Fruit fly (Drosophila melanogaster) S2 (cell line): ENCODE measurements around the gene CG7173.

ENCODE experiments used
- CG8478 ChIP-seq: fragments of >200 bp; optimal IDR thresholded peaks from 2 replicates; lab custom pipeline; 2018
- CTCF ChIP-seq, 2 experiments: fragments of >200 bp; optimal IDR thresholded peaks; 2 replicates each; lab custom pipeline; 2018

CG7173 gene

DNA sequence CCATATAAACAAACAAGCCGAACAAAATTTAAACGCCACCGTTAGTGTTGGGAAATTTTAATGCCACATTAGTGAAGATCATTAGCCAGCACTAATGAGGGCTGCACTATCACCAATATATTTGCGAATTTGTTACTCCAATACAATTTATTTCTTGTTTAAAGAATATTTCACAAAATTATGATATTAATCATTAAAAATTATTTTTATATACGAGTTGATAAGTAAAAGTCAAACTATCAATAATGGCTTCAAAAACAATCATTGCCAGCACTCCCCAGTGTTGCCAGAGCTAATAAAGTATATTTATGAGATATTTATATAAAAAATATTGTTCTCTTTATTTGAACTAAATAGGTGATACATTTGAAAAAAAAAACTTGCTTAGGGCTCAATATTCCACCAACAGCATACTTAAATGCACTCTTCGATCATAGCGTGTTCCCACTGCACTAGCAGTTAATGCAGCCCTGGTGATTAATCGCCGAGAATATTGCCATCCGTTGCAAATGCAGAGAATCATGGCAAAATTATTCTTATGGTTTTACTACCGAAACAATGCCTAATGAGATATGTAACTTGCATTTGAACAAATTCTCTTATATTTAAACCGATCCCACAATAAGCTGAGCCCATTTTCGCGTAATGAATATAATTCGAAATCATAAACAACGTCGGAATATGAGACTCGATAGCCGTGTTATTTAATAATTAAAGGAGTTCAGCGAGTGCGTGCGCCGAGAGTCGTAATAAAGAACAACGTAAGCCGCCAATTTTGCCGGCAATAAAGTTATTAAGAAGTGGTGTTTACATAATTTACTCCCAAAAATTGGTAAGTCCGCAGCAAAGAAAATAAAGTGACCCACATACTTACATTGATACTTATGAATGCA, 42.0 kb downstream of the CG7173 start, which contains the start of the genes SAK and Cdk12:
Gene SAK, minus strand, starts transcription at position 65 of the 893 bp plus-strand sequence.
Gene Cdk12, plus strand, starts transcription at position 484 of the 893 bp plus-strand sequence.
- TF ChIP-seq CG8478 (lab: Kevin White, UChicago) (no peak), CTCF (optimal IDR thresholded peaks at IDR 0.05; lab: Kevin White, UChicago) (no peak)

DNA sequence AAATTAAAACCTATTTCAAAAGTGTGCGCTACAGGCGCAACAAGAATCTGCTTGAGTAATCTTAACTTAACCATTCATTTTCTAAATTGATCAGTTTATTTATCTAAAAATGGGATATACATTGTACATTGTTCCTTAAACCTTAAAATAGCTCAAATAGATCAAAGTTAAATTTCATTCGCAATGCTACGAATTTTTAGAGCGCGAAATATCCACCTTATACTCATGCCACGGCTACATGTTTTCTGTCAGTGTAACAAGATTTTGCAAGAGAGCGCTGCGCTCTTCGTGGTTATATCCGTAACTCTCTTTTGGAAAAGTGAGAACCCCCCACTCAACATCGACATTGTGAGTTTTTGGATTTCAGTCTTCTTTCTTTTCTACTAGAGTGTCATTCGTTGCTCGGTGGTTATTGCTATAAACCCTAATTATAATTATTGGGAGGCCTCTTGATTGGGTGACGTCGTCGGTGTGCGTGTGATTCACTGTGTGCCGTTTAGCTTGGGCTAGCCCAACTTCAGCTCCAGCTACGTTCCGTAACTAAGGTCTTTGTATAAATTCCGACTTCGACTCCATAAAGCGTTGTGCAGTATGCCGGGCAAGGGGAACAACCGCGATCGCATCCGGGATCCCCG, 48.4 kb downstream of the CG7173 start:
- no peak for TF ChIP-seq CTCF (optimal IDR thresholded peaks at IDR 0.05; lab: Kevin White, UChicago)
- TF ChIP-seq CG8478 (lab: Kevin White, UChicago) = no peak

DNA sequence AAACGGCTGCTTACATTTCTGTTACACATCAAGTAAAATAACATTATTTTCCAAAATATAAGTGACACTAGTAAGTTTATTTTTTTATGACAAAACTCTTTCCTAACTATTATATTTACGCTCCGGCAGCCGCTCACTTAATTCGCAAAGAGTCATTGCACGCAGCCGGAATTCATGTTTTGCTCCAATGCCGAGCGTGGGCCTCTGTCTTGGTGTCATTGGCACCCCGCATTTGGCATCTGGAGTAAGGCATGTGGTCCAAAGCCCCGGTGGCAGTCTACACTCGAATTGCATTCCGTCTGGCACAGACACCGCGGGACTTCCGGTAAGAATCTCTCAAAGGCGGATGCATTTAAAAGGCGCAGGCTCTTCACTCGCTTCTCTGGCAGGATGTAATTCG, 49.4 kb downstream of the CG7173 start:
- TF ChIP-seq CTCF (optimal IDR thresholded peaks at IDR 0.05; lab: Kevin White, UChicago) (no peak), CG8478 (lab: Kevin White, UChicago) (no peak)

DNA sequence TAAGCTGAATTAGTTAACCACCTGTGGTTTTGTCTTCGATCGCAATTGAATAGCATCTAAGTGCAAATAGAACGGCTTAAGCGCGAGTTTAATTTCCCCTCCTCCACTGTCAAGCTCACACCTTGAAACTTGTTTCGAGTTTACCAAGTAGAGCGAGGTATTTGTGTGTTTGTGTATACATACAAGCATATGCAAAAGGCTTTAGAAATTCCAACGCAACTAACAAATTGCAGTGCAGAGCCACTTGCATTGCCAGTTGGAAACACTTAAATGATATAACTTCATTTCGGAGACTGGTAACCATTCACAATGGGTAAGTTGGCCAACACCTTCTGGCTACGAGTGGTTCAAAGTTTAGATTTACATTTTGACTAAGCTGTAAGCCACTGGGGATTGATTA, 50.1 kb downstream of the CG7173 start:
- TF ChIP-seq CTCF (optimal IDR thresholded peaks at IDR 0.05; lab: Kevin White, UChicago) (no peak), CG8478 (lab: Kevin White, UChicago) (no peak)

DNA sequence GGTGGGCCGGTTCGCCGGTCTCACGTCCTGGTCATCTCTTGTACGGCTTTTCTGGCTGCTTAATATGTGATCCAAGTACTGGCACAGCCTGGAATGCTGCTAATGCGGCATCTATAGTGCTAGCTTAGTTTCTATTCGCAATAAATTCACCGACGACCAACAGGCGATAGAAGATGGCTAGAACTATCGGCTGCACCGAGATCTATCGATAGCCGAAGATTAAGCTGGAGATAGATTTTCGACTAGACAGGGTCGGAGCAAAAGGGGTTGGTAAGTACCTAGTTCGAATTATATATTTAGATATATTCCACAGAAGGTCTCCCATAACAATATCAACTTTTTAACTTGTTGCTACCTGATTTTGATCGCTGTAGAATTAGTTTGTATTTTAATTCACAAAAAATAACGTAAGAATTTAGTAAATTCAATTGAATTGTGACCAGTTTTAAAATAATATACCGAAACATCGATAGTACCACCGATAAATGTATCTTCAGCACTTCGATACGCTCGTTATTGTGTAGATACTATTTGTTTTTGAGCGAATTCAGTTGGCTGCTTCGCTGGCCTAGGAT, 50.6 kb downstream of the CG7173 start, which contains the start of the genes Glg1 and M6:
Gene Glg1, minus strand, starts transcription at position 185 of the 575 bp plus-strand sequence.
Gene M6, plus strand, starts transcription at position 499 of the 575 bp plus-strand sequence.
- TF ChIP-seq CTCF (optimal IDR thresholded peaks at IDR 0.05; lab: Kevin White, UChicago) (peak; percentile 27 to 47), CG8478 (lab: Kevin White, UChicago) (no peak)
